Fruit fly (Drosophila melanogaster): ENCODE data around the gene CG32228.

dm6 chr3L:20287046-20287445 lies 21.4 kb downstream of the CG32228 start:
- TF ChIP-seq Dip2 (GFP tag; IDR thresholded peaks at IDR 0.05) (no peak), CG3407 (GFP tag; optimal IDR thresholded peaks at IDR 0.05) (no peak), NFAT (GFP tag; IDR thresholded peaks at IDR 0.05) (no peak), CG14860 (GFP tag; IDR thresholded peaks at IDR 0.05; ENCODE audit: partially characterized antibody) (no peak), CG13624 (GFP tag; optimal IDR thresholded peaks at IDR 0.05) (no peak), fru (optimal IDR thresholded peaks at IDR 0.05) (no peak), ewg (GFP tag; optimal IDR thresholded peaks at IDR 0.05) (no peak), insv (GFP tag; optimal IDR thresholded peaks at IDR 0.05) (no peak), Rx (GFP tag; IDR thresholded peaks at IDR 0.05) (no peak), Lim3 (GFP tag; IDR thresholded peaks at IDR 0.05) (no peak), usp (GFP tag; optimal IDR thresholded peaks at IDR 0.05) (no peak)
